Fruit fly (Drosophila melanogaster) whole organism, embryonic: ENCODE measurements around the gene CG15865.

Experiments used
- Bgb ChIP-seq: fragments of 200-800 bp; sonication (Bioruptor generic); IDR thresholded peaks from 2 replicates; pipeline ENCODE4 v1.3.6; 2022; ENCODE audit warnings: missing biosample characterization, missing genetic modification characterization; ENCODE audit not compliant: partially characterized antibody
- CG11504 ChIP-seq: fragments of 200-800 bp; sonication (Bioruptor generic); optimal IDR thresholded peaks from 3 replicates; lab custom pipeline; 2019; ENCODE audit warnings: missing biosample characterization, mild to moderate bottlenecking, missing genetic modification characterization, moderate library complexity
- CG12391 ChIP-seq: fragments of 200-800 bp; sonication (Bioruptor generic); optimal IDR thresholded peaks from 3 replicates; lab custom pipeline; 2018; ENCODE audit warnings: missing biosample characterization, mild to moderate bottlenecking, missing genetic modification characterization, moderate library complexity
- CG12659 ChIP-seq: fragments of 200-800 bp; sonication (Bioruptor generic); optimal IDR thresholded peaks from 3 replicates; lab custom pipeline; 2017; ENCODE audit warnings: mild to moderate bottlenecking, missing biosample characterization, missing genetic modification reagents, missing genetic modification characterization
- CG13424 ChIP-seq: fragments of 200-800 bp; sonication (Bioruptor generic); optimal IDR thresholded peaks from 2 replicates; lab custom pipeline; 2019; ENCODE audit warnings: missing biosample characterization, mild to moderate bottlenecking, missing genetic modification characterization, moderate library complexity
- CG15269 ChIP-seq: fragments of 200-800 bp; sonication (Bioruptor generic); optimal IDR thresholded peaks from 2 replicates; lab custom pipeline; 2018; ENCODE audit warnings: missing biosample characterization, mild to moderate bottlenecking, missing genetic modification characterization, moderate library complexity
- CG15696 ChIP-seq: fragments of 200-800 bp; sonication (Bioruptor generic); optimal IDR thresholded peaks from 2 replicates; lab custom pipeline; 2019; ENCODE audit warnings: missing biosample characterization, mild to moderate bottlenecking, missing genetic modification characterization, moderate library complexity
- CG17385 ChIP-seq: fragments of 200-800 bp; sonication (Bioruptor generic); optimal IDR thresholded peaks from 3 replicates; lab custom pipeline; 2018; ENCODE audit warnings: missing biosample characterization, mild to moderate bottlenecking, missing genetic modification characterization
- CG1832 ChIP-seq: fragments of 200-800 bp; sonication (Bioruptor generic); optimal IDR thresholded peaks from 2 replicates; lab custom pipeline; 2017; ENCODE audit warnings: missing biosample characterization, mild to moderate bottlenecking, missing genetic modification characterization, inconsistent platforms
- CG2120 ChIP-seq: fragments of 200-800 bp; sonication (Bioruptor generic); optimal IDR thresholded peaks from 3 replicates; lab custom pipeline; 2016; ENCODE audit warnings: missing biosample characterization, missing genetic modification characterization
- CG4707 ChIP-seq: fragments of 200-800 bp; sonication (Bioruptor generic); optimal IDR thresholded peaks from 2 replicates; lab custom pipeline; 2018; ENCODE audit warnings: missing biosample characterization, mild to moderate bottlenecking, missing genetic modification characterization, moderate library complexity
- CG6689 ChIP-seq: fragments of 200-800 bp; sonication (Bioruptor generic); IDR thresholded peaks from 2 replicates; pipeline ENCODE4 v1.3.6; 2022; ENCODE audit warnings: missing biosample characterization, missing genetic modification characterization
- CG7556 ChIP-seq: fragments of 200-800 bp; sonication (Bioruptor generic); optimal IDR thresholded peaks from 2 replicates; lab custom pipeline; 2017; ENCODE audit warnings: missing biosample characterization, mild to moderate bottlenecking, missing genetic modification characterization
- CG9817 ChIP-seq: fragments of 200-800 bp; sonication (Bioruptor generic); optimal IDR thresholded peaks from 2 replicates; lab custom pipeline; 2018; ENCODE audit warnings: missing biosample characterization, mild to moderate bottlenecking, missing genetic modification characterization, moderate library complexity
- Camta ChIP-seq: fragments of 200-800 bp; sonication (Bioruptor generic); optimal IDR thresholded peaks from 2 replicates; lab custom pipeline; 2016; ENCODE audit warnings: missing biosample characterization, missing genetic modification characterization
- CoRest ChIP-seq: fragments of 200-800 bp; sonication (Bioruptor generic); optimal IDR thresholded peaks from 3 replicates; lab custom pipeline; 2018; ENCODE audit warnings: missing biosample characterization, mild to moderate bottlenecking, missing genetic modification characterization, moderate library complexity
- Ets65A ChIP-seq: fragments of 200-800 bp; sonication (Bioruptor generic); peaks from one replicate; lab custom pipeline; 2016; ENCODE audit warnings: missing biosample characterization, missing genetic modification characterization
- H15 ChIP-seq: fragments of 200-800 bp; sonication (Bioruptor generic); IDR thresholded peaks from 3 replicates; pipeline ENCODE4 v1.3.6; 2022; ENCODE audit warnings: missing biosample characterization, missing genetic modification characterization
- Hmr ChIP-seq: fragments of 200-800 bp; sonication (Bioruptor generic); optimal IDR thresholded peaks from 3 replicates; lab custom pipeline; 2017; ENCODE audit warnings: mild to moderate bottlenecking, missing biosample characterization, missing genetic modification reagents, missing genetic modification characterization
- Hr51 ChIP-seq, 2 experiments: fragments of 200-800 bp; sonication (Bioruptor generic); optimal IDR thresholded peaks; 2 replicates in 1 of 2; 3 replicates in 1 of 2; lab custom pipeline; 2016 to 2018; ENCODE audit warnings: missing biosample characterization in 2 of 2, missing genetic modification characterization in 2 of 2, mild to moderate bottlenecking in 1 of 2, moderate library complexity in 1 of 2
- Hsf ChIP-seq: fragments of 200-800 bp; sonication (Bioruptor generic); optimal IDR thresholded peaks from 3 replicates; lab custom pipeline; 2016; ENCODE audit warnings: missing biosample characterization, missing genetic modification characterization
- Lim3 ChIP-seq: fragments of 200-800 bp; sonication (Bioruptor generic); IDR thresholded peaks from 2 replicates; pipeline ENCODE4 v1.3.6; 2022; ENCODE audit warnings: missing biosample characterization, missing genetic modification characterization
- PHDP ChIP-seq: fragments of 200-800 bp; sonication (Bioruptor generic); optimal IDR thresholded peaks from 3 replicates; lab custom pipeline; 2018; ENCODE audit warnings: missing biosample characterization, mild to moderate bottlenecking, missing genetic modification characterization, moderate library complexity
- Six4 ChIP-seq: fragments of 200-800 bp; sonication (Bioruptor generic); optimal IDR thresholded peaks from 2 replicates; lab custom pipeline; 2016; ENCODE audit warnings: missing biosample characterization, missing genetic modification characterization
- Sox102F ChIP-seq: fragments of 200-800 bp; sonication (Bioruptor generic); optimal IDR thresholded peaks from 2 replicates; lab custom pipeline; 2018; ENCODE audit warnings: missing biosample characterization, mild to moderate bottlenecking, missing genetic modification characterization, moderate library complexity
- az2 ChIP-seq: fragments of 200-800 bp; sonication (Bioruptor generic); optimal IDR thresholded peaks from 3 replicates; lab custom pipeline; 2016; ENCODE audit warnings: missing biosample characterization, missing genetic modification characterization
- cwo ChIP-seq: fragments of 200-800 bp; sonication (Bioruptor generic); optimal IDR thresholded peaks from 3 replicates; lab custom pipeline; 2017; ENCODE audit warnings: missing biosample characterization, missing genetic modification characterization, mild to moderate bottlenecking, moderate library complexity, missing genetic modification reagents
- ewg ChIP-seq: fragments of 200-800 bp; sonication (Bioruptor generic); optimal IDR thresholded peaks from 3 replicates; lab custom pipeline; 2017; ENCODE audit warnings: mild to moderate bottlenecking, missing biosample characterization, missing genetic modification reagents, missing genetic modification characterization
- eyg ChIP-seq: fragments of 200-800 bp; sonication (Bioruptor generic); optimal IDR thresholded peaks from 3 replicates; lab custom pipeline; 2016; ENCODE audit warnings: missing biosample characterization, missing genetic modification characterization
- grau ChIP-seq: fragments of 200-800 bp; optimal IDR thresholded peaks from 3 replicates; lab custom pipeline; 2019; ENCODE audit warnings: missing biosample characterization, mild to moderate bottlenecking, missing genetic modification characterization, moderate library complexity
- lola ChIP-seq, 3 experiments: fragments of >200 bp in 2 of 3; fragments of 200-800 bp in 1 of 3; sonication (Bioruptor generic) in 1 of 3; optimal IDR thresholded peaks; 2 replicates each; lab custom pipeline; 2017 to 2019; ENCODE audit warnings: missing biosample characterization in 3 of 3, missing genetic modification characterization in 3 of 3, mild to moderate bottlenecking in 1 of 3, moderate library complexity in 1 of 3
- nmo ChIP-seq: fragments of 200-800 bp; sonication (Bioruptor generic); optimal IDR thresholded peaks from 2 replicates; lab custom pipeline; 2018; ENCODE audit warnings: missing biosample characterization, mild to moderate bottlenecking, missing genetic modification characterization, moderate library complexity
- phol ChIP-seq: fragments of 200-800 bp; sonication (Bioruptor generic); optimal IDR thresholded peaks from 3 replicates; lab custom pipeline; 2018; ENCODE audit warnings: missing biosample characterization, mild to moderate bottlenecking, missing genetic modification characterization, moderate library complexity
- pum ChIP-seq: fragments of 200-800 bp; sonication (Bioruptor generic); optimal IDR thresholded peaks from 2 replicates; lab custom pipeline; 2016; ENCODE audit warnings: missing biosample characterization, missing genetic modification characterization
- row ChIP-seq: fragments of 200-800 bp; sonication (Bioruptor generic); IDR thresholded peaks from 3 replicates; pipeline ENCODE4 v1.3.6; 2022; ENCODE audit warnings: missing biosample characterization, missing genetic modification characterization
- slbo ChIP-seq: fragments of 200-800 bp; sonication (Bioruptor generic); IDR thresholded peaks from 2 replicates; pipeline ENCODE4 v1.3.6; 2022; ENCODE audit warnings: missing biosample characterization, missing genetic modification characterization
- slp2 ChIP-seq: fragments of 200-800 bp; sonication (Bioruptor generic); optimal IDR thresholded peaks from 2 replicates; lab custom pipeline; 2016; ENCODE audit warnings: missing biosample characterization, missing genetic modification characterization
- sug ChIP-seq: fragments of 200-800 bp; optimal IDR thresholded peaks from 2 replicates; lab custom pipeline; 2019; ENCODE audit warnings: missing biosample characterization, mild to moderate bottlenecking, missing genetic modification characterization, moderate library complexity
- unpg ChIP-seq: fragments of 200-800 bp; sonication (Bioruptor generic); optimal IDR thresholded peaks from 3 replicates; lab custom pipeline; 2018; ENCODE audit warnings: missing biosample characterization, mild to moderate bottlenecking, missing genetic modification characterization, moderate library complexity
- zf30C ChIP-seq: fragments of 200-800 bp; sonication (Bioruptor generic); optimal IDR thresholded peaks from 3 replicates; lab custom pipeline; 2018; ENCODE audit warnings: missing biosample characterization, mild to moderate bottlenecking, missing genetic modification characterization

CG15865 gene

DNA sequence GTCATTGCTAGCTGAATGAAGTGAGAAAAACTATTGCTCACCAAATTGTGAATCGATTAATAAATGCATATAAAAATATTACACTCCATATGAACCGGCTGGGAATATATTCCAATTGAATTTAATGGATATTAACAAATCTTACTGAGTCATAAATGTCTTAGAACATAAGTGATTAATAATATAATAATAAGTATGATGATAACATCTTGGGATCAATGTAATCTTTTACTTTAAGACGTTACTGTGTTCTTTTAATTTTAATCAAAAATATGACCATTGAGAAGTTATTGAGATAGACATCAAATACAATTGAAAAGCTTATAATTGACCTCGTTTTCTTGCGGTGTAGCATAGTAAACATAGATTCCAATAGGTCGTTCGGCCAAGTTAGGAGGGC lies 28.1 kb upstream of the CG15865 start (continued):
- peak; percentile 48 for TF ChIP-seq CG12391
- TF ChIP-seq CG15696 (tag; lab: Kevin White, UChicago), result no peak
- TF ChIP-seq Hsf (GFP tag; lab: Kevin White, UChicago), result no peak
- TF ChIP-seq CG4707 (GFP tag; lab: Kevin White, UChicago), result no peak
- peak in 1 of 2 experiments; percentile 59 for TF ChIP-seq Hr51 (GFP tag; optimal IDR thresholded peaks at IDR 0.05; lab: Kevin White, UChicago)
- peak; percentile 48 for TF ChIP-seq Hmr (GFP tag; lab: Kevin White, UChicago)
- TF ChIP-seq CG6689 (GFP tag; lab: Robert Waterston, UW), result 0 out of 2 replicates have a peak, but pooled peaks have one; percentile 8
- no peak for TF ChIP-seq slbo (GFP tag; lab: Robert Waterston, UW)
- peak; percentile 39 for TF ChIP-seq CG17385 (GFP tag; lab: Kevin White, UChicago)
- TF ChIP-seq eyg (GFP tag; lab: Kevin White, UChicago), result no peak
- peak; percentile 47 for TF ChIP-seq CG13424 (tag; lab: Kevin White, UChicago)
- TF ChIP-seq grau (tag; lab: Kevin White, UChicago), result peak; percentile 55
- TF ChIP-seq CG15269, result peak; percentile 54
- no peak for TF ChIP-seq slp2 (GFP tag; lab: Kevin White, UChicago)
- TF ChIP-seq ewg (GFP tag; lab: Kevin White, UChicago), result no peak
- peak; percentile 52 for TF ChIP-seq CoRest
- peak; percentile 44 for TF ChIP-seq Sox102F (GFP tag; lab: Kevin White, UChicago)
- 0 out of 3 replicates have a peak, but pooled peaks have one; percentile 33 for TF ChIP-seq row (GFP tag; lab: Robert Waterston, UW)
- peak; percentile 5 for TF ChIP-seq unpg (GFP tag; lab: Kevin White, UChicago)
- TF ChIP-seq Lim3, result no peak
- no peak for TF ChIP-seq pum (GFP tag; lab: Kevin White, UChicago)
- no peak for TF ChIP-seq H15 (GFP tag; lab: Robert Waterston, UW)
- peak; percentile 29 for TF ChIP-seq nmo (GFP tag; lab: Kevin White, UChicago)
- peak; percentile 52 for TF ChIP-seq Ets65A (GFP tag; lab: Kevin White, UChicago)
- TF ChIP-seq lola (GFP tag; optimal IDR thresholded peaks at IDR 0.05; lab: Kevin White, UChicago), result no peak
- TF ChIP-seq Camta, result no peak
- peak; percentile 3 for TF ChIP-seq cwo (GFP tag; lab: Kevin White, UChicago)
- TF ChIP-seq phol, result no peak
- no peak for TF ChIP-seq Bgb (GFP tag; lab: Robert Waterston, UW)
- peak; percentile 34 for TF ChIP-seq CG11504 (tag; lab: Kevin White, UChicago)
- TF ChIP-seq CG7556 (GFP tag; lab: Kevin White, UChicago), result peak; percentile 58
- peak; percentile 35 for TF ChIP-seq CG9817 (tag; lab: Kevin White, UChicago)
- TF ChIP-seq CG12659 (GFP tag; lab: Kevin White, UChicago), result peak; percentile 10
- TF ChIP-seq zf30C, result no peak
- TF ChIP-seq az2 (GFP tag; lab: Kevin White, UChicago), result no peak
- TF ChIP-seq CG1832 (GFP tag; lab: Kevin White, UChicago), result no peak
- peak; percentile 37 for TF ChIP-seq CG2120
- peak; percentile 12 for TF ChIP-seq PHDP
- no peak for TF ChIP-seq Six4 (GFP tag; lab: Kevin White, UChicago)
- peak; percentile 23 for TF ChIP-seq sug (tag; lab: Kevin White, UChicago)
